Worm (Caenorhabditis elegans) whole organism, young adult: ENCODE measurements around the gene cyp-35A3.

Source experiments
- F33H1.4 ChIP-seq: fragments of 200-800 bp; sonication (Bioruptor generic); IDR thresholded peaks from 2 replicates; pipeline ENCODE4 v1.3.6; 2022; ENCODE audit warnings: missing genetic modification reagents, missing genetic modification characterization, missing compliant biosample characterization
- die-1 ChIP-seq: sonication (generic microtip); optimal IDR thresholded peaks from 2 replicates; lab custom pipeline; 2016; ENCODE audit warnings: missing genotype, mild to moderate bottlenecking, missing genetic modification characterization, missing compliant biosample characterization
- lin-40 ChIP-seq: sonication (generic microtip); optimal IDR thresholded peaks from 2 replicates; lab custom pipeline; 2016; ENCODE audit warnings: missing genetic modification characterization, mild to moderate bottlenecking, missing compliant biosample characterization, missing genotype, missing genetic modification reagents
- nhr-80 ChIP-seq: sonication (generic microtip); optimal IDR thresholded peaks from 2 replicates; lab custom pipeline; 2016; ENCODE audit warnings: missing genetic modification characterization, missing compliant biosample characterization
- snpc-3.4 ChIP-seq: sonication (generic microtip); optimal IDR thresholded peaks from 2 replicates; lab custom pipeline; 2017; ENCODE audit warnings: missing genetic modification characterization, mild to moderate bottlenecking, missing compliant biosample characterization, antibody characterized with exemption, moderate library complexity, missing genotype, missing genetic modification reagents

- TF ChIP-seq lin-40 (tag; lab: Kevin White, UChicago), result no peak
- TF ChIP-seq die-1, result no peak
- no peak for TF ChIP-seq F33H1.4 (GFP tag; lab: Robert Waterston, UW)
- no peak for TF ChIP-seq nhr-80 (tag; lab: Kevin White, UChicago)
- TF ChIP-seq snpc-3.4, result no peak
These were observed 11.9 kb downstream of the cyp-35A3 start, which contains the start of gene C49G7.7 for ce11 chrV:4034303-4034702.
